Fruit fly (Drosophila melanogaster) whole organism, adult: Measurements from ENCODE around the gene Ras85D.

Experiments used
- CG11617 ChIP-seq: fragments of 200-800 bp; sonication (Bioruptor generic); optimal IDR thresholded peaks from 2 replicates; lab custom pipeline; 2017; ENCODE audit warnings: mild to moderate bottlenecking, missing biosample characterization, missing genetic modification reagents, missing genetic modification characterization
- CG12768 ChIP-seq: fragments of 200-800 bp; sonication (Bioruptor generic); optimal IDR thresholded peaks from 2 replicates; lab custom pipeline; 2017; ENCODE audit warnings: missing biosample characterization, missing genetic modification characterization, mild to moderate bottlenecking, moderate library complexity, missing genetic modification reagents
- CG14711 ChIP-seq: fragments of 200-800 bp; sonication (Bioruptor generic); optimal IDR thresholded peaks from 2 replicates; lab custom pipeline; 2018; ENCODE audit warnings: missing biosample characterization, mild to moderate bottlenecking, missing genetic modification characterization, moderate library complexity
- CG1620 ChIP-seq: fragments of 200-800 bp; sonication (Bioruptor generic); optimal IDR thresholded peaks from 2 replicates; lab custom pipeline; 2016; ENCODE audit warnings: missing biosample characterization, missing genetic modification characterization
- CG33017 ChIP-seq: fragments of 200-800 bp; sonication (Bioruptor generic); optimal IDR thresholded peaks from 2 replicates; lab custom pipeline; 2018; ENCODE audit warnings: missing biosample characterization, mild to moderate bottlenecking, missing genetic modification characterization, moderate library complexity
- CG5204 ChIP-seq: fragments of 200-800 bp; sonication (Bioruptor generic); optimal IDR thresholded peaks from 2 replicates; lab custom pipeline; 2016; ENCODE audit warnings: missing biosample characterization, missing genetic modification characterization
- CG7045 ChIP-seq: fragments of 200-800 bp; sonication (Bioruptor generic); optimal IDR thresholded peaks from 2 replicates; lab custom pipeline; 2017; ENCODE audit warnings: missing biosample characterization, mild to moderate bottlenecking, missing genetic modification characterization
- CG7101 ChIP-seq: fragments of 200-800 bp; sonication (Bioruptor generic); optimal IDR thresholded peaks from 2 replicates; lab custom pipeline; 2018; ENCODE audit warnings: missing biosample characterization, mild to moderate bottlenecking, missing genetic modification characterization, moderate library complexity
- Clk ChIP-seq: fragments of 200-800 bp; sonication (Bioruptor generic); optimal IDR thresholded peaks from 2 replicates; lab custom pipeline; 2017; ENCODE audit warnings: missing biosample characterization, missing genetic modification characterization
- Crg-1 ChIP-seq: fragments of 200-800 bp; sonication (Bioruptor generic); optimal IDR thresholded peaks from 2 replicates; lab custom pipeline; 2016; ENCODE audit warnings: missing biosample characterization, missing genetic modification characterization
- Hr96 ChIP-seq: fragments of 200-800 bp; sonication (Bioruptor generic); optimal IDR thresholded peaks from 2 replicates; lab custom pipeline; 2016; ENCODE audit warnings: missing biosample characterization, missing genetic modification characterization
- Mnt ChIP-seq: fragments of 200-800 bp; sonication (Bioruptor generic); optimal IDR thresholded peaks from 2 replicates; lab custom pipeline; 2016; ENCODE audit warnings: missing biosample characterization, mild to moderate bottlenecking, missing genetic modification characterization
- bab1 ChIP-seq: fragments of 200-800 bp; sonication (Bioruptor generic); optimal IDR thresholded peaks from 3 replicates; lab custom pipeline; 2019; ENCODE audit warnings: missing biosample characterization, mild to moderate bottlenecking, missing genetic modification characterization, moderate library complexity
- cic ChIP-seq: fragments of 200-800 bp; sonication (Bioruptor generic); optimal IDR thresholded peaks from 2 replicates; lab custom pipeline; 2017; ENCODE audit warnings: missing biosample characterization, mild to moderate bottlenecking, missing genetic modification characterization, moderate library complexity
- cnc ChIP-seq, 2 experiments: fragments of >200 bp; optimal IDR thresholded peaks; 2 replicates each; lab custom pipeline; 2017
- kay ChIP-seq: fragments of 200-800 bp; sonication (Bioruptor generic); peaks from one replicate; lab custom pipeline; 2016; ENCODE audit warnings: missing biosample characterization, missing genetic modification characterization, borderline replicate concordance
- ovo ChIP-seq: fragments of 200-800 bp; sonication (Bioruptor generic); optimal IDR thresholded peaks from 2 replicates; lab custom pipeline; 2016; ENCODE audit warnings: missing biosample characterization, missing genetic modification characterization
- pad ChIP-seq: fragments of 200-800 bp; sonication (Bioruptor generic); optimal IDR thresholded peaks from 3 replicates; lab custom pipeline; 2017; ENCODE audit warnings: missing biosample characterization, missing genetic modification characterization, mild to moderate bottlenecking, moderate library complexity, missing genetic modification reagents
- tj ChIP-seq: fragments of 200-800 bp; sonication (Bioruptor generic); optimal IDR thresholded peaks from 3 replicates; lab custom pipeline; 2017; ENCODE audit warnings: missing biosample characterization, mild to moderate bottlenecking, missing genetic modification characterization, moderate library complexity
- toe ChIP-seq: fragments of 200-800 bp; sonication (Bioruptor generic); optimal IDR thresholded peaks from 2 replicates; lab custom pipeline; 2016; ENCODE audit warnings: missing biosample characterization, missing genetic modification characterization

Ras85D gene

dm6 chr3R:9513052-9513420 is at the start of gene Ras85D, which contains the start of gene Rlb1:
Gene Ras85D (minus strand): TSS chr3R:9513067.
Gene Rlb1 (plus strand): TSS chr3R:9513327.
- TF ChIP-seq Clk (no peak), CG5204 (no peak), toe (peak; percentile 97), CG1620 (GFP tag; lab: Kevin White, UChicago) (peak; percentile 94), CG33017 (tag; lab: Kevin White, UChicago) (peak; percentile 49), CG12768 (peak; percentile 73), pad (peak; percentile 67), kay (GFP tag; lab: Kevin White, UChicago) (no peak), CG7045 (peak; percentile 76), CG11617 (peak; percentile 76), cnc (optimal IDR thresholded peaks at IDR 0.05; lab: Kevin White, UChicago) (no peak), ovo (GFP tag; lab: Kevin White, UChicago) (peak; percentile 80), bab1 (peak; percentile 65), cic (GFP tag; lab: Kevin White, UChicago) (no peak), tj (GFP tag; lab: Kevin White, UChicago) (peak; percentile 46), CG14711 (tag; lab: Kevin White, UChicago) (peak; percentile 69), Crg-1 (GFP tag; lab: Kevin White, UChicago) (peak; percentile 86), Hr96 (GFP tag; lab: Kevin White, UChicago) (no peak), Mnt (GFP tag; lab: Kevin White, UChicago) (peak; percentile 87), CG7101 (peak; percentile 79)

DNA sequence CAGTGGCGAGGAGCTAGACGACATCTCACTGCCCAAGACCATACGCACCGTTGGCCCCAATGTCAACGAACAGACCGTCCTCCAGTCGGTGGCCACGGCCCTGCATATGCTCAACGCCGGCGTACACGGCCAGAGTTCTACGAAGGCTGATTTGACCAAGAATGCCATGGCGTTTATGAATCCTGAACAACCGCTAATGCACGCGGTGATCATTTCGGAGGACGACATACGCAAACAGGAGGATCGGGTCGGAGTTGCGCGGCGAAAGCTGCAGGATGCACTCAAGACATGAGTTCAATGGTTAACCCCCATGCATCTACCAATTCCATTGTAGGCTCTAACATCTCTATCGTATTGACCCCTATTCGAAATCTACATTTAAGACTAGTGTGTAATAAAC is 48.3 kb upstream of the Ras85D start:
- TF ChIP-seq CG7045 (no peak), cnc (optimal IDR thresholded peaks at IDR 0.05; lab: Kevin White, UChicago) (no peak), Mnt (GFP tag; lab: Kevin White, UChicago) (no peak), CG33017 (tag; lab: Kevin White, UChicago) (no peak), CG5204 (no peak), CG12768 (no peak), toe (no peak), Hr96 (GFP tag; lab: Kevin White, UChicago) (no peak), Crg-1 (GFP tag; lab: Kevin White, UChicago) (no peak), CG1620 (GFP tag; lab: Kevin White, UChicago) (no peak), pad (no peak)

DNA sequence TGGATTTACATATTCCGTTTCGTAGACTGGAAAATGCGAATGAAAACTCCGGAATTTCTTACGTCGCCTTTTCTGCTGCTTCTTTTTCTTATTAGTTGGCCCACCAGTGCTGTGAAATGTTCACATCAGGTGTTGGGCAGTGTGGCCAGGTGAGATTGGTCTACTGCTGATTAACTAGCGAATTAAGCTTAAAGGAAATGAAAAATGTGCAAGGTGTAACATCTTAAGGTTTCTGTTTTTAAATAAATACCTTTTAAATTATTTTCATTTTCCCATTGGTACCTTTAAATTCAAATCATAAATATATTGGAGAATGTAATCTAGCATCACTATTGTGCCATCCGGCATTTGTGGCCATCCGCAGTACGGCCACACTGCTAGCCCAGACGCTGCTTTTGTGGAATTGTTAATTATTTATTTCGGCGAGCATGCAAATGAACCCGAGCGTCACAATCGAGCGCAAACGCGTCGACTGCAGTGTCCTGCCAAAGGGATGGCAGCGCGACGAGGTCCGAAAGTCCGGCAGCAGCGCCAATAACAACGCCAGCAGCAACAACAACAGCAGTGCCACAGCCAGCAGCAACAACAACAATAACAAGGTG is 46.6 kb upstream of the Ras85D start, which contains the start of the genes AP-1mu and MBD-like:
AP-1mu (minus strand) TSS at position 113 of the 602 bp plus-strand sequence.
MBD-like (plus strand) TSS at position 348 of the 602 bp plus-strand sequence.
- peak; percentile 75 for TF ChIP-seq bab1
- TF ChIP-seq CG1620 (GFP tag; lab: Kevin White, UChicago), result peak; percentile 91
- TF ChIP-seq CG7101, result peak; percentile 78
- peak; percentile 58 for TF ChIP-seq tj (GFP tag; lab: Kevin White, UChicago)
- peak; percentile 83 for TF ChIP-seq CG11617
- TF ChIP-seq CG12768, result peak; percentile 74
- no peak for TF ChIP-seq Hr96 (GFP tag; lab: Kevin White, UChicago)
- peak; percentile 41 for TF ChIP-seq cic (GFP tag; lab: Kevin White, UChicago)
- no peak for TF ChIP-seq CG5204
- TF ChIP-seq Clk, result peak; percentile 25
- peak; percentile 86 for TF ChIP-seq Crg-1 (GFP tag; lab: Kevin White, UChicago)
- TF ChIP-seq CG33017 (tag; lab: Kevin White, UChicago), result peak; percentile 50
- peak; percentile 61 for TF ChIP-seq CG7045
- TF ChIP-seq Mnt (GFP tag; lab: Kevin White, UChicago), result peak; percentile 74
- no peak for TF ChIP-seq toe
- peak; percentile 44 for TF ChIP-seq ovo (GFP tag; lab: Kevin White, UChicago)
- no peak for TF ChIP-seq cnc (optimal IDR thresholded peaks at IDR 0.05; lab: Kevin White, UChicago)
- TF ChIP-seq kay (GFP tag; lab: Kevin White, UChicago), result no peak
- TF ChIP-seq pad, result peak; percentile 71
- TF ChIP-seq CG14711 (tag; lab: Kevin White, UChicago), result peak; percentile 60

DNA sequence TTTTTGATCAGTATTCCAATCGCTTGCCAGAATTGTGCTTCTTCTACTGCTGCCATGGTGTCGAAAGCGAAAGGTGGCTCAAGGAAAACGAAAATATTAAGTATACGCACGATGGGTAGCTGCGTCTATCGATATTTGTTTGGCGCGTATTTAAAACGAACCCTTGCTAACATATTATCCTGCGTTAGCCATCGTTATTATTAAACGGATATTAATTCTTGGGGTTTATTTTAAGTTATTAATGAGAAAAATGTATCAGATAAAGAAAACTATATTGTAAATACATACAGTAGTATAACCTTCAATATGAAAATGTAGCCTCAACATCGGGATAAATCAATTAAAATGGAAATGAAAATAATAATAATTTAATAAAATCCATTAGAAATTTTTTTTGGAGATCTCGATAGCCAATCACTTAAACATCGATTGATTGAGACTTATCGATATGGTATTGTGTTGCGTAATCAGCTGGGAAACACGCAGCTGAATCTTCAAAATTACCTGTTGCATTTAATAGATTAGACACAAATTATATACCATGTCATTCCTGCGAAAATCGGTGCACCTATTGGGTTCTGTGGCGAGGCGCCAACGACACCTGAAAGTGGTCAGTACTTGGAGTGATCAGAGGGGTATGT is 42.6 kb upstream of the Ras85D start, which contains the start of the genes CG9386 and BckdhA:
CG9386 (minus strand) TSS at position 75 of the 641 bp plus-strand sequence.
BckdhA (plus strand) TSS at position 452 of the 641 bp plus-strand sequence.
- TF ChIP-seq kay (GFP tag; lab: Kevin White, UChicago), result no peak
- TF ChIP-seq ovo (GFP tag; lab: Kevin White, UChicago), result peak; percentile 1
- TF ChIP-seq CG7045, result peak; percentile 5
- no peak for TF ChIP-seq Hr96 (GFP tag; lab: Kevin White, UChicago)
- peak; percentile 41 for TF ChIP-seq Crg-1 (GFP tag; lab: Kevin White, UChicago)
- no peak for TF ChIP-seq cnc (optimal IDR thresholded peaks at IDR 0.05; lab: Kevin White, UChicago)
- no peak for TF ChIP-seq CG12768
- peak; percentile 10 for TF ChIP-seq CG14711 (tag; lab: Kevin White, UChicago)
- peak; percentile 30 for TF ChIP-seq CG7101
- no peak for TF ChIP-seq toe
- TF ChIP-seq CG1620 (GFP tag; lab: Kevin White, UChicago), result peak; percentile 72
- TF ChIP-seq bab1, result peak; percentile 35
- peak; percentile 42 for TF ChIP-seq pad
- no peak for TF ChIP-seq CG5204
- TF ChIP-seq CG33017 (tag; lab: Kevin White, UChicago), result no peak
- TF ChIP-seq cic (GFP tag; lab: Kevin White, UChicago), result peak; percentile 33
- peak; percentile 46 for TF ChIP-seq tj (GFP tag; lab: Kevin White, UChicago)
- TF ChIP-seq Mnt (GFP tag; lab: Kevin White, UChicago), result peak; percentile 80
- TF ChIP-seq Clk, result no peak
- peak; percentile 67 for TF ChIP-seq CG11617

DNA sequence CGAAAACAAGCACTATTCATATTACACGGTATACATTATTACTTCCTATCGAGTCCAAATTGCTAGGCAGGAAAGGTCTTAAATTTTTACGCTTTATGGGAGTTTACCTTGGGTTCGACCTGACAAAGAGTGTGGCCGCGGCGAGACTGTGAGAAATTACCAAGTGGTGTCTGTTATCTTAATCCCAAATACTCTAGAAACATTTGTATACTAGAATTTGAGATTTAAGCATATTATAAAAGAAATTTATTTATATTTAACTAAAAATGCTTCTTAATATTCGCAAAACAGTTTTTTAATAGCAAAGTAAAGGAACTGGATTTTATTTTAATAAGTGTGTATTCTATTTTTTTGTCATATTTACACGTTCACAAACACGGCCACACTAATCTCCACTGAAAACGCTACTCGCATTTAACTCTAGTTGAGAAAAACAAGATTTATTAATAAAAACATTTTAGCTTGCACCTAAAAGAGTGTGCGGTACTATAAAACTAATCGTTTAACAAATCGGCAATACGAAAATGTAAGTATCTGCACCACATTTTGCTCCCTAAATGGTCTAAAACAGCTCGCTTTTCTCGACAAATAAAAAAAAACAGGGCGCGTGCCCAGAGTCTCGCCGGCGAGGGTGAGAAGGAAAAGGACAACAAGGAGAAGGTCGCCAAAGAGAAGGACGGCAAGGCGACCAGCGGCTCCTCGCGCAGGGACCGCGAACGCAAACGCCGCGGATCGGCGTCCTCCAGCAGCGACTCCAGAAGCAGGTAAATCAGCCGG is 39.0 kb upstream of the Ras85D start, which contains the start of the genes mura and RnpS1:
mura (minus strand) TSS at position 148 of the 777 bp plus-strand sequence.
RnpS1 (plus strand) TSS at position 376 of the 777 bp plus-strand sequence.
- TF ChIP-seq CG7045 (no peak), cic (GFP tag; lab: Kevin White, UChicago) (peak; percentile 53), CG1620 (GFP tag; lab: Kevin White, UChicago) (no peak), Mnt (GFP tag; lab: Kevin White, UChicago) (peak; percentile 8), bab1 (peak; percentile 20), CG11617 (no peak), CG33017 (tag; lab: Kevin White, UChicago) (no peak), cnc (optimal IDR thresholded peaks at IDR 0.05; lab: Kevin White, UChicago) (no peak), kay (GFP tag; lab: Kevin White, UChicago) (no peak), CG14711 (tag; lab: Kevin White, UChicago) (no peak), toe (no peak), Clk (no peak)
